Fruit fly (Drosophila melanogaster): Measurements from ENCODE around the gene Gmppb.
A peak's percentile ranks its signal among the peaks of the same experiment; 100 is the strongest.

Gene Gmppb

DNA sequence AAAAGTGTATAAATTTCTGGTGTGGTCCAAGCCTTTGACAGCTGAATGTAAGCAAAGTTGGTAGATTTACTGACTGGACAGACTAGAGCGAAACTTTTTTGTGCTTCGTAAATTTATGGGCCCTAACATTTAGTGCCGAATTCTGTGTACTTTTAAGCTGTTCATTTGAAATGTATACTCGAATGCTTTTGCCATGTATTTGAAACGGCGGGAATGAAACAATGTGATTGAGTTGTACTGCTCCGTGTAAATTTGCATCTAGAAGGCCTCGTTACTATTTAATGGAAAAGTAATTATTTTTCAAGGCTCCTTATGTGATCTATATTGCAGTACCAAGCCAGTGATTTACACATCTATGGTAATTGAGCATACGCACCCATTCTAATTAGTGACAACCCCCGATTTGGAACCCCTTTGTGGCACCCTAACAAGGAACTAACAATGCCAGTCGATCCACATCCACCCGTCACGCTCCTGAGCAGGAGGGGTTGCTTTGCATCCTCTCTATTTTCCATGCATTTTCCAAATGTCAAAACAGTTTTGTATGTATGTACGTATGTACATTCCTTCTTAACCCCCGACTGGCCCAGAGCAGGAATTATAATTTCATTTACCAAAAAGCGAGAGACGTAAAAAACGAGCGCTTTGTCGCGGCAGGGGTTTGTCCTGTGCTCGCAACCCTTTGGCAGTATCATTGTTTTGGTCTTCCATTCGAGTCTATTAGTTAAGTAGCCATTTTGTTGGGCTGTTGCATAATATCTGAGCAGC is 47.4 kb downstream of the Gmppb start:
- TF ChIP-seq esn (GFP tag; optimal IDR thresholded peaks at IDR 0.05) (no peak), Gug (GFP tag; IDR thresholded peaks at IDR 0.05) (no peak), CG11902 (GFP tag; optimal IDR thresholded peaks at IDR 0.05) (no peak), CG6854 (GFP tag; optimal IDR thresholded peaks at IDR 0.05) (no peak), CG1621 (tag; optimal IDR thresholded peaks at IDR 0.05) (no peak), CG31627 (GFP tag; optimal IDR thresholded peaks at IDR 0.05) (no peak), CG34406 (GFP tag; optimal IDR thresholded peaks at IDR 0.05) (no peak), acj6 (GFP tag; optimal IDR thresholded peaks at IDR 0.05) (no peak)

DNA sequence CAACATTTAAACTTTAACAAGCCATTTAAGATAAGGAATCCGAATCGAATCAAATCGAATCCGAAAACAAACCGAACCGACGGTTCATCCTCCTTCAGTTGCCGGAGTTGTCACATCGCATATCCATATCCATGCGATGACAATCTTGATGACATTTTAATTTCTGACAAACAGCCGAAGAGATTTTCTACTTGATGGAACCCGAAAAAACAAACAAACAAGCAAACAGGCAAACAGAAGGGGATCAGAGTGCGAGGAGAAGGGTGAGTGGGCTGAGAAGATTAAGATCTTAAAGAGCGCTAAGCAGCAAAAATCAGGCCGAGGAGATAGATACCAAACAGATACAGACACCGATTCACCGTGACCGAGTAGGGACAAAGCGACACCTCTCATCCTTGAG is 49.9 kb downstream of the Gmppb start:
- TF ChIP-seq dsx (GFP tag; optimal IDR thresholded peaks at IDR 0.05; ENCODE audit: poor library complexity, severe bottlenecking) (no peak), topi (GFP tag; optimal IDR thresholded peaks at IDR 0.05) (no peak), fkh (GFP tag; optimal IDR thresholded peaks at IDR 0.05) (peak; percentile 59)

DNA sequence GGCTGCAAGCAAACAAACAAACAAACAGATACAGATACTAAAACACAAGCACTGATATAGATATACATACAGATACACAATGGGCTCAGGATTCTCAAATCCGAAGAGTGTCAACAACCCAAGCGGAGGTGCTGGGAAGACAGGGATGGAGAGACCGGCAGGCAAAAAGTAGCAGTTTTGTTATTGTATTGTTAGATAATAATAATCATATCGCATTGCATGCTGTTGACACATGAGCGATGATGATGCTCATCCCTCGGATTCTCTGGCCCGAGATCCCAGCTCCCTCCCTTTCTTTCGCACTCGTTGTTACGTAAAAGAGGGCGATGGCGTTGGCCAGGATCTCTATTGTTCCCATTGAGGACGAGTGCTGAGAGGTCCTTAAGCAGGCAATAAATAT is 52.6 kb downstream of the Gmppb start:
- TF ChIP-seq fkh (GFP tag; optimal IDR thresholded peaks at IDR 0.05) (peak; percentile 21), CG3919 (GFP tag; optimal IDR thresholded peaks at IDR 0.05) (no peak), Eip93F (GFP tag; optimal IDR thresholded peaks at IDR 0.05) (no peak), CG6808 (GFP tag; optimal IDR thresholded peaks at IDR 0.05) (no peak)

DNA sequence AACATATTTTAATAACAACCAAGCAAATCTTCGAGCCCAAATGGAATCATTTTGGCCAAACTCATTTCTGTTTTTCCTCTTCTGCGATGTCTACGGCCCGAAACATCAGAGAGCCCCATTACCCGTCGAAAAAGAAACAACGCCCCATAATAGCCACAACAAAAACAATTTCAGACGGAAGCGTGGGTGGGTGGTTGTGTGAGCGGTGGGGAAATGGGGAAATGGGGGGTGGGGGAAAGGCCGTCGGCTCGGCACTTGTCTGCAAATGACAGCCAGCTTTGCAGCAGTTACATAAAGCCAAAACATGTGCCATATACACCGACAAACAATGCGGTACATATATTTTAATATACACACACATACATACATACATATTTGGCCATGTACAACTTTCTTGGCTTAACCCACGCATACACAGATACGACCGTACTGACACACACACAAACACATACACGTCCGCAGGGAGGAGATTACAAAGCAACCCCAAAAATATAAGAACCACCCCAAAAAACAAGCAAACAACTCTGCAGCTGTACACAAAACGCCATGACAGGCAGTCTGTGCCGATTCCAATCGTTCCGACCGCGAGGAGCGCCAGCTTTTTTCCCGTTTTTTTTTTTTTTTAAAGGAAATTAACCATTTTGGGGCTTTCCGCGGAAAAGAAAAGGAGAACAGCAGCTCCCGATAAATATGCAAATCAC is 53.8 kb downstream of the Gmppb start:
- no peak for TF ChIP-seq pdm3 (GFP tag; optimal IDR thresholded peaks at IDR 0.05)
- TF ChIP-seq fkh (GFP tag; optimal IDR thresholded peaks at IDR 0.05) = peak; percentile 0
- TF ChIP-seq esn (GFP tag; optimal IDR thresholded peaks at IDR 0.05) = no peak
- no peak for TF ChIP-seq Sox102F (GFP tag; optimal IDR thresholded peaks at IDR 0.05)
- no peak for TF ChIP-seq fd59A (GFP tag; optimal IDR thresholded peaks at IDR 0.05)
- no peak for TF ChIP-seq Eip78C (GFP tag)
- TF ChIP-seq svp (GFP tag) = peak; percentile 18
- no peak for TF ChIP-seq CG3032 (tag; optimal IDR thresholded peaks at IDR 0.05)
- no peak for TF ChIP-seq CG9139 (GFP tag; optimal IDR thresholded peaks at IDR 0.05)
